Worm (Caenorhabditis elegans) whole organism, L3 larva: ENCODE measurements around the gene K10C2.8.

ENCODE experiments used
- ceh-28 ChIP-seq: fragments of 150-350 bp; optimal IDR thresholded peaks from 2 replicates; lab custom pipeline; 2014; ENCODE audit warnings: missing biosample characterization, missing genetic modification reagents, missing genetic modification characterization
- egl-27 ChIP-seq: sonication (generic microtip); optimal IDR thresholded peaks from 4 replicates; lab custom pipeline; 2017; ENCODE audit warnings: missing biosample characterization, missing genetic modification reagents, missing genetic modification characterization
- lin-15B ChIP-seq: fragments of 150-350 bp; optimal IDR thresholded peaks from 2 replicates; lab custom pipeline; 2014; ENCODE audit warnings: missing biosample characterization, missing genetic modification characterization
- nhr-237 ChIP-seq: fragments of 150-350 bp; optimal IDR thresholded peaks from 2 replicates; lab custom pipeline; 2014; ENCODE audit warnings: missing biosample characterization, missing genetic modification characterization
- nhr-28 ChIP-seq: fragments of 150-350 bp; optimal IDR thresholded peaks from 2 replicates; lab custom pipeline; 2014; ENCODE audit warnings: missing biosample characterization, missing genetic modification characterization
- nhr-76 ChIP-seq: fragments of 150-350 bp; sonication (generic microtip); optimal IDR thresholded peaks from 5 replicates; lab custom pipeline; 2014; ENCODE audit warnings: missing biosample characterization, missing genetic modification characterization
- pha-4 ChIP-seq: fragments of 150-350 bp; optimal IDR thresholded peaks from 2 replicates; lab custom pipeline; 2014; ENCODE audit warnings: missing biosample characterization, missing genetic modification reagents, missing genetic modification characterization
- sea-2 ChIP-seq: fragments of 150-350 bp; sonication (generic microtip); optimal IDR thresholded peaks from 4 replicates; lab custom pipeline; 2014; ENCODE audit warnings: missing biosample characterization, missing genetic modification reagents, missing genetic modification characterization
- skn-1 ChIP-seq: fragments of 150-350 bp; optimal IDR thresholded peaks from 2 replicates; lab custom pipeline; 2014; ENCODE audit warnings: missing biosample characterization, missing genetic modification characterization

DNA sequence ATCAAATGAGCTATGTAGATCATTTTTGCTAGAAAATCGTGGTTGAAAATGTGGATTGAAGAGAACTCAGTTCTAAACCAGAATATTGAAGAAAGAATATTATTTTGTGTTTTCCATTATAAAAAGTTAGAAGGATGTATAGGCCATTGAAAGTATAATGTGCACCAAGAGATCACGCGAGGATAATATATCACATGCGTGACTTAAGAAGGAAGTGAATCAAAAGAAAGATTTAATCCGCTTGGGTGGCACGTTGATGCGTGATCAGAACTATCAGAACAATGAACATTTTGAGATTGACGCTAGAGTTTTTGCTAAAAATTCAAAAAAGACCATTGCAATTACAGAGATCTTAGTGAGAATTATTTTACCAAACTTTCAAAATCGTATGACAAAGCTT, 1.6 kb downstream of the K10C2.8 start:
- TF ChIP-seq nhr-237 (no peak), lin-15B (tag; lab: Kevin White, UChicago) (no peak), ceh-28 (tag; lab: Kevin White, UChicago) (no peak), pha-4 (tag; lab: Kevin White, UChicago) (no peak), egl-27 (tag; lab: Kevin White, UChicago) (no peak), sea-2 (no peak), nhr-28 (tag; lab: Kevin White, UChicago) (no peak), skn-1 (no peak), nhr-76 (tag; lab: Kevin White, UChicago) (no peak)
